Worm (Caenorhabditis elegans) whole organism, young adult: ENCODE results near the gene ghi-1.

Experiments
- B0035.1 ChIP-seq: sonication (generic microtip); optimal IDR thresholded peaks from 2 replicates; lab custom pipeline; 2016; ENCODE audit warnings: missing genetic modification characterization, mild to moderate bottlenecking, missing compliant biosample characterization, missing genotype, missing genetic modification reagents
- B0336.3 ChIP-seq: fragments of 200-800 bp; sonication (Bioruptor generic); IDR thresholded peaks from 2 replicates; pipeline ENCODE4 v1.3.6; 2022; ENCODE audit warnings: missing genetic modification characterization, missing compliant biosample characterization
- C06A6.2 ChIP-seq: fragments of 200-800 bp; sonication (Bioruptor generic); conservative IDR thresholded peaks from 2 replicates; pipeline ENCODE4 v1.3.6; 2022; ENCODE audit warnings: missing genetic modification characterization, missing compliant biosample characterization
- C17E4.6 ChIP-seq: fragments of 200-800 bp; sonication (Bioruptor generic); IDR thresholded peaks from 2 replicates; pipeline ENCODE4 v1.3.6; 2022; ENCODE audit warnings: missing genetic modification reagents, missing genetic modification characterization, missing compliant biosample characterization
- F37B4.10 ChIP-seq: fragments of 200-800 bp; sonication (Bioruptor generic); IDR thresholded peaks from 2 replicates; pipeline ENCODE4 v1.3.6; 2022; ENCODE audit warnings: missing genetic modification characterization, missing compliant biosample characterization
- F49E8.2 ChIP-seq: sonication (generic microtip); optimal IDR thresholded peaks from 3 replicates; lab custom pipeline; 2017; ENCODE audit warnings: missing genetic modification characterization, mild to moderate bottlenecking, missing compliant biosample characterization, antibody characterized with exemption, moderate library complexity; ENCODE audit not compliant: insufficient read depth
- F52B5.7 ChIP-seq: sonication (generic microtip); optimal IDR thresholded peaks from 2 replicates; lab custom pipeline; 2016; ENCODE audit warnings: mild to moderate bottlenecking, missing genetic modification characterization, missing compliant biosample characterization
- F57A8.1 ChIP-seq: fragments of 200-800 bp; sonication (Bioruptor generic); optimal IDR thresholded peaks from 2 replicates; lab custom pipeline; 2018; ENCODE audit warnings: mild to moderate bottlenecking, missing genetic modification characterization, moderate library complexity, missing compliant biosample characterization
- K11D2.4 ChIP-seq: fragments of 200-800 bp; sonication (Bioruptor generic); IDR thresholded peaks from 2 replicates; pipeline ENCODE4 v1.3.6; 2022; ENCODE audit warnings: missing genetic modification reagents, missing genetic modification characterization, missing compliant biosample characterization
- Y53G8AR.9 ChIP-seq: fragments of 200-800 bp; sonication (Bioruptor generic); conservative IDR thresholded peaks from 2 replicates; pipeline ENCODE4 v1.3.6; 2022; ENCODE audit warnings: missing genetic modification reagents, missing genetic modification characterization, missing compliant biosample characterization
- Y67H2A.10 ChIP-seq: fragments of 200-800 bp; sonication (Bioruptor generic); conservative IDR thresholded peaks from 2 replicates; pipeline ENCODE4 v1.3.6; 2022; ENCODE audit warnings: missing genetic modification reagents, missing genetic modification characterization, missing compliant biosample characterization
- Y79H2A.3 ChIP-seq: fragments of 200-800 bp; sonication (Bioruptor generic); conservative IDR thresholded peaks from 2 replicates; pipeline ENCODE4 v1.3.6; 2022; ENCODE audit warnings: missing genetic modification reagents, missing genetic modification characterization, missing compliant biosample characterization
- ama-1 ChIP-seq, 3 experiments: fragments of 150-350 bp in 1 of 3; sonication (generic microtip) in 2 of 3; optimal IDR thresholded peaks; 2 replicates each; lab custom pipeline; 2014 to 2018; ENCODE audit warnings: missing biosample characterization in 2 of 3, missing genetic modification characterization in 2 of 3, missing genetic modification reagents in 2 of 3
- aptf-2 ChIP-seq: fragments of 200-800 bp; sonication (Bioruptor generic); conservative IDR thresholded peaks from 2 replicates; pipeline ENCODE4 v1.3.6; 2022; ENCODE audit warnings: missing genetic modification reagents, missing genetic modification characterization, missing compliant biosample characterization
- athp-1 ChIP-seq: sonication (generic microtip); optimal IDR thresholded peaks from 2 replicates; lab custom pipeline; 2017; ENCODE audit warnings: mild to moderate bottlenecking, missing genetic modification characterization, missing compliant biosample characterization
- attf-5 ChIP-seq: fragments of 200-800 bp; sonication (Bioruptor generic); optimal IDR thresholded peaks from 2 replicates; lab custom pipeline; 2018; ENCODE audit warnings: mild to moderate bottlenecking, missing genetic modification characterization, missing compliant biosample characterization
- attf-6 ChIP-seq: fragments of 200-800 bp; sonication (Bioruptor generic); IDR thresholded peaks from 2 replicates; pipeline ENCODE4 v1.3.6; 2022; ENCODE audit warnings: missing genetic modification reagents, missing genetic modification characterization, missing compliant biosample characterization
- cebp-1 ChIP-seq, 2 experiments: fragments of 200-800 bp in 1 of 2; sonication (Bioruptor generic) in 1 of 2; sonication (generic microtip) in 1 of 2; IDR thresholded peaks in 1 of 2; optimal IDR thresholded peaks in 1 of 2; 2 replicates each; pipeline versions ENCODE4 v1.3.6 to Lab custom; 2017 to 2022; ENCODE audit warnings: missing compliant biosample characterization in 2 of 2, missing genetic modification characterization in 2 of 2, mild to moderate bottlenecking in 1 of 2, missing genetic modification reagents in 1 of 2, moderate library complexity in 1 of 2
- cebp-2 ChIP-seq: fragments of 200-800 bp; sonication (Bioruptor generic); IDR thresholded peaks from 2 replicates; pipeline ENCODE4 v1.3.6; 2022; ENCODE audit warnings: missing genetic modification characterization, missing compliant biosample characterization
- ceh-40 ChIP-seq: fragments of 200-800 bp; sonication (Bioruptor generic); IDR thresholded peaks from 2 replicates; pipeline ENCODE4 v1.3.6; 2022; ENCODE audit warnings: missing genetic modification characterization, missing compliant biosample characterization
- dpl-1 ChIP-seq: fragments of 150-350 bp; optimal IDR thresholded peaks from 2 replicates; lab custom pipeline; 2014; ENCODE audit warnings: missing biosample characterization, missing genetic modification reagents, missing genetic modification characterization
- ekl-4 ChIP-seq: fragments of 200-800 bp; sonication (Bioruptor generic); IDR thresholded peaks from 2 replicates; pipeline ENCODE4 v1.3.6; 2022; ENCODE audit warnings: missing genetic modification reagents, missing genetic modification characterization, missing compliant biosample characterization
- gei-17 ChIP-seq: fragments of 200-800 bp; sonication (Bioruptor generic); optimal IDR thresholded peaks from 2 replicates; lab custom pipeline; 2018; ENCODE audit warnings: mild to moderate bottlenecking, missing genetic modification characterization, missing compliant biosample characterization
- hmg-1.2 ChIP-seq: fragments of 200-800 bp; sonication (Bioruptor generic); IDR thresholded peaks from 2 replicates; pipeline ENCODE4 v1.3.6; 2022; ENCODE audit warnings: missing genetic modification reagents, missing genetic modification characterization, missing compliant biosample characterization
- hmg-20 ChIP-seq: fragments of 200-800 bp; sonication (Bioruptor generic); IDR thresholded peaks from 2 replicates; pipeline ENCODE4 v1.3.6; 2022; ENCODE audit warnings: missing genetic modification reagents, missing genetic modification characterization, missing compliant biosample characterization
- hrde-1 ChIP-seq: sonication (generic microtip); optimal IDR thresholded peaks from 2 replicates; lab custom pipeline; 2016; ENCODE audit warnings: missing genetic modification characterization, mild to moderate bottlenecking, missing compliant biosample characterization, moderate library complexity, missing genotype, missing genetic modification reagents, borderline replicate concordance
- lsl-1 ChIP-seq: fragments of 200-800 bp; sonication (Bioruptor generic); optimal IDR thresholded peaks from 2 replicates; lab custom pipeline; 2018; ENCODE audit warnings: mild to moderate bottlenecking, missing genetic modification characterization, moderate library complexity, missing compliant biosample characterization
- madf-3 ChIP-seq: fragments of 200-800 bp; sonication (Bioruptor generic); IDR thresholded peaks from 2 replicates; pipeline ENCODE4 v1.3.6; 2022; ENCODE audit warnings: missing genetic modification reagents, missing genetic modification characterization, missing compliant biosample characterization
- madf-6 ChIP-seq: fragments of 200-800 bp; sonication (Bioruptor generic); IDR thresholded peaks from 2 replicates; pipeline ENCODE4 v1.3.6; 2022; ENCODE audit warnings: missing genetic modification reagents, missing genetic modification characterization, missing compliant biosample characterization
- madf-8 ChIP-seq: fragments of 200-800 bp; sonication (Bioruptor generic); conservative IDR thresholded peaks from 2 replicates; pipeline ENCODE4 v1.3.6; 2022; ENCODE audit warnings: missing genetic modification reagents, missing genetic modification characterization, missing compliant biosample characterization
- mxl-1 ChIP-seq: sonication (generic microtip); optimal IDR thresholded peaks from 2 replicates; lab custom pipeline; 2016; ENCODE audit warnings: missing genetic modification characterization, missing compliant biosample characterization
- nfya-2 ChIP-seq: fragments of 200-800 bp; sonication (Bioruptor generic); IDR thresholded peaks from 2 replicates; pipeline ENCODE4 v1.3.6; 2022; ENCODE audit warnings: missing genetic modification reagents, missing genetic modification characterization, missing compliant biosample characterization
- nhr-120 ChIP-seq: fragments of 200-800 bp; sonication (Bioruptor generic); IDR thresholded peaks from 2 replicates; pipeline ENCODE4 v1.3.6; 2022; ENCODE audit warnings: missing genetic modification characterization, missing compliant biosample characterization
- nhr-90 ChIP-seq: sonication (generic microtip); optimal IDR thresholded peaks from 2 replicates; lab custom pipeline; 2016; ENCODE audit warnings: missing genotype, mild to moderate bottlenecking, missing genetic modification characterization, missing compliant biosample characterization
- sdz-38 ChIP-seq: sonication (generic microtip); optimal IDR thresholded peaks from 2 replicates; lab custom pipeline; 2016; ENCODE audit warnings: missing genotype, missing genetic modification characterization, missing compliant biosample characterization
- somi-1 ChIP-seq: fragments of 200-800 bp; sonication (Bioruptor generic); optimal IDR thresholded peaks from 2 replicates; lab custom pipeline; 2018; ENCODE audit warnings: mild to moderate bottlenecking, missing genetic modification characterization, missing compliant biosample characterization
- tbp1 ChIP-seq: fragments of 200-800 bp; sonication (Bioruptor generic); optimal IDR thresholded peaks from 2 replicates; lab custom pipeline; 2018; ENCODE audit warnings: mild to moderate bottlenecking, missing genetic modification characterization, missing compliant biosample characterization
- tbx-9 ChIP-seq: sonication (generic microtip); optimal IDR thresholded peaks from 2 replicates; lab custom pipeline; 2016; ENCODE audit warnings: borderline replicate concordance, missing genetic modification characterization, inconsistent platforms, missing compliant biosample characterization
- tlf-1 ChIP-seq: fragments of 200-800 bp; sonication (Bioruptor generic); optimal IDR thresholded peaks from 2 replicates; lab custom pipeline; 2018; ENCODE audit warnings: mild to moderate bottlenecking, missing genetic modification characterization, missing compliant biosample characterization
- zfh-2 ChIP-seq: fragments of 200-800 bp; sonication (Bioruptor generic); conservative IDR thresholded peaks from 2 replicates; pipeline ENCODE4 v1.3.6; 2022; ENCODE audit warnings: missing genetic modification reagents, missing genetic modification characterization, missing compliant biosample characterization
- zim-3 ChIP-seq: sonication (generic microtip); optimal IDR thresholded peaks from 2 replicates; lab custom pipeline; 2017; ENCODE audit warnings: mild to moderate bottlenecking, missing genetic modification characterization, moderate library complexity, missing compliant biosample characterization
- ztf-18 ChIP-seq: sonication (generic microtip); optimal IDR thresholded peaks from 2 replicates; lab custom pipeline; 2016; ENCODE audit warnings: missing genotype, mild to moderate bottlenecking, missing genetic modification characterization, missing compliant biosample characterization
- ztf-25 ChIP-seq: fragments of 200-800 bp; sonication (Bioruptor generic); IDR thresholded peaks from 2 replicates; pipeline ENCODE4 v1.3.6; 2022; ENCODE audit warnings: missing genetic modification reagents, missing genetic modification characterization, missing compliant biosample characterization

Gene ghi-1

DNA sequence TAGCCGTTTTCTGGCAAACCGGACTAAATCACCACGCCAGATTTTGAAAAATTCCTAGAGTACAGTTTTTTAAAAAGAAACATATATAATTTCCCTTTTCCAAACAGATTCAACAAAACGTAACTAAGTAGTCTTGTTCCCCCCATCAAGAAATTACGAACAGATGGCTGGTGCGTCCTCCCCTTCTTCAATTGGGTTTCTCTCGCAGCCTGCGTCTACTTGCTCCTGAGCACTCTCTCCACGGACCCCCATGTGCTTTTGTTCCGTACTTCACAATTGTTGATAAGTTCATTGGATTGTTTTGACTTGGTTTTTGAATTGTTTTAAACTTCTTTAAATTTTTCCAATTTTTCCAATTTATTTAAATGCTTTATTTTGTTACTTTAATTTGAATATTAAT lies 41.5 kb downstream of the ghi-1 start:
- TF ChIP-seq hmg-1.2 (GFP tag; lab: Robert Waterston, UW), result peak; percentile 66; the same call in 1 of the 2 replicates
- TF ChIP-seq B0035.1 (tag; lab: Kevin White, UChicago), result no peak

- TF ChIP-seq dpl-1 (GFP tag; lab: Kevin White, UChicago) (no peak), nhr-120 (no peak), gei-17 (GFP tag; lab: Kevin White, UChicago) (no peak), ztf-18 (tag; lab: Kevin White, UChicago) (no peak), B0336.3 (GFP tag; lab: Robert Waterston, UW) (no peak), tlf-1 (no peak), F49E8.2 (tag; lab: Kevin White, UChicago) (no peak), aptf-2 (no peak), F57A8.1 (no peak), C06A6.2 (GFP tag; lab: Robert Waterston, UW) (no peak), tbx-9 (tag; lab: Kevin White, UChicago) (no peak), F37B4.10 (GFP tag; lab: Robert Waterston, UW) (no peak)
- TF ChIP-seq, all 124 proteins: peak for 0
Observed at ce11 chrII:11688643-11689042, 42.1 kb downstream of the ghi-1 start, which contains the start of gene kel-1. kel-1 (plus strand) TSS chrII:11688943.

ce11 chrII:11689941-11690340 lies 43.4 kb downstream of the ghi-1 start:
- TF ChIP-seq madf-8 (peak; percentile 59), hrde-1 (tag; lab: Kevin White, UChicago) (no peak), sdz-38 (tag; lab: Kevin White, UChicago) (no peak), hmg-1.2 (GFP tag; lab: Robert Waterston, UW) (no peak), lsl-1 (GFP tag; lab: Kevin White, UChicago) (peak; percentile 59)

DNA sequence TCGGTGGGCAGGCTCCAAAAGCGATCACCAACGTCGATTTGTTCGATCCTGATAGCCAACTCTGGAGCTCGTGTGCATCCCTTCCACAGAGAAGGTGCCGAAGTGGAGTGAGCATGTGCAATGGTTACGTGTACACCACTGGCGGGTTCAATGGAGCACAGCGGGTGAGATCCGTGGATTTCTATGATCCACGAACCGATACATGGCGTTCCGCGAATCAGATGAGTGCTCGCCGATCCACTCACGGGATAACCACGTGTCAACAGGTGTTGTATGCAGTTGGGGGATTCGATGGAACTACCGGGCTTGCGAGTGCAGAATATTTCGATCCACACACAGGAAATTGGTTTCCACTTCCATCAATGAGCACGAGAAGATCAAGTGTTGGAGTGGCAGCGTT lies 44.3 kb downstream of the ghi-1 start:
- TF ChIP-seq nfya-2 (GFP tag; lab: Robert Waterston, UW), result 0 out of 2 replicates have a peak, but pooled peaks have one; percentile 39
- peak; percentile 0 for TF ChIP-seq attf-5 (GFP tag; lab: Kevin White, UChicago)
- no peak for TF ChIP-seq cebp-2 (GFP tag; lab: Robert Waterston, UW)
- peak; percentile 44 for TF ChIP-seq madf-6 (GFP tag; lab: Robert Waterston, UW)
- TF ChIP-seq cebp-1 (GFP tag; IDR thresholded peaks at IDR 0.05; lab: Robert Waterston, UW), result no peak
- TF ChIP-seq cebp-1 (tag; optimal IDR thresholded peaks at IDR 0.05; lab: Kevin White, UChicago), result peak; percentile 5
- peak; percentile 71 for TF ChIP-seq zfh-2 (GFP tag; lab: Robert Waterston, UW)
- 0 out of 2 replicates have a peak, but pooled peaks have one; percentile 23 for TF ChIP-seq attf-6 (GFP tag; lab: Robert Waterston, UW)
- TF ChIP-seq zim-3 (tag; lab: Kevin White, UChicago), result peak; percentile 9
- TF ChIP-seq F52B5.7 (tag; lab: Kevin White, UChicago), result peak; percentile 46
- 0 out of 2 replicates have a peak, but pooled peaks have one; percentile 6 for TF ChIP-seq hmg-1.2 (GFP tag; lab: Robert Waterston, UW)
- TF ChIP-seq B0336.3 (GFP tag; lab: Robert Waterston, UW), result peak; percentile 76
- 0 out of 2 replicates have a peak, but pooled peaks have one; percentile 17 for TF ChIP-seq ekl-4 (GFP tag; lab: Robert Waterston, UW)
- no peak for TF ChIP-seq hmg-20 (GFP tag; lab: Robert Waterston, UW)
- no peak for TF ChIP-seq mxl-1 (tag; lab: Kevin White, UChicago)
- TF ChIP-seq ama-1 (optimal IDR thresholded peaks at IDR 0.05; lab: Kevin White, UChicago), result no peak
- TF ChIP-seq ama-1 (GFP tag; optimal IDR thresholded peaks at IDR 0.05; lab: Kevin White, UChicago), result no peak
- TF ChIP-seq Y67H2A.10, result no peak
- peak; percentile 27 for TF ChIP-seq athp-1 (tag; lab: Kevin White, UChicago)
- TF ChIP-seq somi-1 (GFP tag; lab: Kevin White, UChicago), result no peak
- TF ChIP-seq Y53G8AR.9 (GFP tag; lab: Robert Waterston, UW), result no peak
- TF ChIP-seq nhr-90 (tag; lab: Kevin White, UChicago), result no peak
- no peak for TF ChIP-seq tbp1
- no peak for TF ChIP-seq C17E4.6
- TF ChIP-seq madf-3 (GFP tag; lab: Robert Waterston, UW), result no peak
- 0 out of 2 replicates have a peak, but pooled peaks have one; percentile 46 for TF ChIP-seq ztf-25 (GFP tag; lab: Robert Waterston, UW)
- TF ChIP-seq Y79H2A.3 (GFP tag; lab: Robert Waterston, UW), result 0 out of 2 replicates have a peak, but pooled peaks have one; percentile 8
- no peak for TF ChIP-seq ceh-40 (GFP tag; lab: Robert Waterston, UW)
- no peak for TF ChIP-seq K11D2.4 (GFP tag; lab: Robert Waterston, UW)
